Fruit fly (Drosophila melanogaster) whole organism, prepupa: ENCODE measurements around the gene Trim9.
A peak's percentile ranks its signal among the peaks of the same experiment; 100 is the strongest.

Experiments
- Blimp-1 ChIP-seq: fragments of 200-800 bp; sonication (Bioruptor generic); optimal IDR thresholded peaks from 3 replicates; lab custom pipeline; 2017; ENCODE audit warnings: missing biosample characterization, missing genetic modification characterization, mild to moderate bottlenecking, moderate library complexity, missing genetic modification reagents
- CG11902 ChIP-seq: fragments of 200-800 bp; sonication (Bioruptor generic); optimal IDR thresholded peaks from 3 replicates; lab custom pipeline; 2016; ENCODE audit warnings: missing biosample characterization, missing genetic modification characterization
- CG1621 ChIP-seq: fragments of 200-800 bp; sonication (Bioruptor generic); optimal IDR thresholded peaks from 3 replicates; lab custom pipeline; 2018; ENCODE audit warnings: missing biosample characterization, mild to moderate bottlenecking, missing genetic modification characterization
- CG16779 ChIP-seq: fragments of 200-800 bp; sonication (Bioruptor generic); optimal IDR thresholded peaks from 3 replicates; lab custom pipeline; 2017; ENCODE audit warnings: missing biosample characterization, mild to moderate bottlenecking, missing genetic modification characterization
- CG6163 ChIP-seq: fragments of 200-800 bp; sonication (Bioruptor generic); IDR thresholded peaks from 3 replicates; pipeline ENCODE4 v1.3.6; 2022; ENCODE audit warnings: missing biosample characterization, missing genetic modification characterization
- Gug ChIP-seq: fragments of 200-800 bp; sonication (Bioruptor generic); IDR thresholded peaks from 2 replicates; pipeline ENCODE4 v1.3.6; 2022; ENCODE audit warnings: missing biosample characterization, missing genetic modification characterization
- Hr39 ChIP-seq: fragments of 200-800 bp; sonication (Bioruptor generic); optimal IDR thresholded peaks from 2 replicates; lab custom pipeline; 2016; ENCODE audit warnings: missing biosample characterization, missing genetic modification characterization
- Lpt ChIP-seq: fragments of 200-800 bp; sonication (Bioruptor generic); optimal IDR thresholded peaks from 3 replicates; lab custom pipeline; 2016; ENCODE audit warnings: missing biosample characterization, missing genetic modification characterization
- Sox102F ChIP-seq: fragments of 200-800 bp; sonication (Bioruptor generic); optimal IDR thresholded peaks from 2 replicates; lab custom pipeline; 2016; ENCODE audit warnings: missing biosample characterization, mild to moderate bottlenecking, missing genetic modification characterization
- fkh ChIP-seq: fragments of 200-800 bp; sonication (Bioruptor generic); optimal IDR thresholded peaks from 3 replicates; lab custom pipeline; 2017; ENCODE audit warnings: missing biosample characterization, mild to moderate bottlenecking, missing genetic modification characterization, moderate library complexity
- spab ChIP-seq: fragments of 200-800 bp; sonication (Bioruptor generic); optimal IDR thresholded peaks from 2 replicates; lab custom pipeline; 2017; ENCODE audit warnings: missing biosample characterization, mild to moderate bottlenecking, missing genetic modification characterization, missing genetic modification reagents
- svp ChIP-seq: fragments of 200-800 bp; sonication (Bioruptor generic); peaks from one replicate; lab custom pipeline; 2016; ENCODE audit warnings: missing biosample characterization, missing genetic modification characterization

DNA sequence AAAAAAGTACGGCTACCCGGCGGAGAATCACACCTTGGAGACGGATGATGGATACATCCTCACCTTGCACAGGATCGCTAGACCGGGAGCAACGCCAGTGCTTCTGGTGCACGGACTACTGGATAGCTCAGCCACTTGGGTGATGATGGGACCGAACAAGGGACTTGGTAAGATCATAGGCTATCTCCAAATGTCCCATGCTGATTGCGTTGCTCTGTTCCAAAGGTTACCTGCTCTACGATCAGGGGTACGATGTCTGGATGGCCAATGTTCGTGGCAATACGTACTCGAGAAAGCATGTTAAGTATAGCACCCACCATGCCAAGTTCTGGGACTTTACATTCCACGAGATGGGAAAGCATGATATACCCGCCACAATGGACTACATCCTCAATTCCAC is 14.6 kb upstream of the Trim9 start:
- TF ChIP-seq Lpt (GFP tag; lab: Kevin White, UChicago) (no peak), Sox102F (GFP tag; lab: Kevin White, UChicago) (no peak), CG16779 (tag; lab: Kevin White, UChicago) (no peak), CG1621 (no peak), CG6163 (GFP tag; lab: Robert Waterston, UW) (no peak), svp (GFP tag; lab: Kevin White, UChicago) (peak; percentile 93), CG11902 (GFP tag; lab: Kevin White, UChicago) (no peak), fkh (GFP tag; lab: Kevin White, UChicago) (no peak), spab (no peak), Hr39 (no peak), Blimp-1 (GFP tag; lab: Kevin White, UChicago) (no peak), Gug (GFP tag; lab: Robert Waterston, UW) (no peak)
